Worm (Caenorhabditis elegans) whole organism, L1 larva: ENCODE data around the gene F20G2.1.

ENCODE experiments used
- C04F5.9 ChIP-seq: sonication (generic microtip); optimal IDR thresholded peaks from 2 replicates; lab custom pipeline; 2016; ENCODE audit warnings: missing genetic modification characterization, missing compliant biosample characterization
- C16A3.4 ChIP-seq: fragments of 150-350 bp; optimal IDR thresholded peaks from 2 replicates; lab custom pipeline; 2014; ENCODE audit warnings: missing biosample characterization, missing genetic modification characterization
- F16B12.6 ChIP-seq: fragments of 150-350 bp; optimal IDR thresholded peaks from 2 replicates; lab custom pipeline; 2014; ENCODE audit warnings: missing biosample characterization, missing genetic modification characterization
- Y116A8C.19 ChIP-seq: sonication (generic microtip); optimal IDR thresholded peaks from 2 replicates; lab custom pipeline; 2016; ENCODE audit warnings: missing compliant biosample characterization, missing genetic modification characterization, borderline replicate concordance
- aha-1 ChIP-seq: fragments of 150-350 bp; optimal IDR thresholded peaks from 2 replicates; lab custom pipeline; 2014; ENCODE audit warnings: missing biosample characterization, missing genetic modification characterization
- blmp-1 ChIP-seq: fragments of 150-350 bp; optimal IDR thresholded peaks from 2 replicates; lab custom pipeline; 2014; ENCODE audit warnings: missing biosample characterization, missing genetic modification characterization
- ceh-82 ChIP-seq, 3 experiments: fragments of 150-350 bp in 1 of 3; sonication (generic microtip) in 2 of 3; optimal IDR thresholded peaks; 2 replicates each; lab custom pipeline; 2014 to 2017; ENCODE audit warnings: missing biosample characterization in 3 of 3, missing genetic modification characterization in 3 of 3
- ceh-88 ChIP-seq: fragments of 200-800 bp; sonication (Bioruptor generic); IDR thresholded peaks from 2 replicates; pipeline ENCODE4 v1.3.6; 2022; ENCODE audit warnings: missing genetic modification characterization, missing compliant biosample characterization
- dpl-1 ChIP-seq, 3 experiments: fragments of 150-350 bp in 2 of 3; sonication (generic microtip) in 1 of 3; optimal IDR thresholded peaks; 2 replicates each; lab custom pipeline; 2014 to 2017; ENCODE audit warnings: missing biosample characterization in 3 of 3, missing genetic modification characterization in 3 of 3, missing genetic modification reagents in 3 of 3
- efl-1 ChIP-seq, 4 experiments: fragments of 150-350 bp; optimal IDR thresholded peaks in 3 of 4; peaks in 1 of 4; 1 replicate in 1 of 4; 2 replicates in 3 of 4; lab custom pipeline; 2014; ENCODE audit warnings: missing biosample characterization in 2 of 4, missing genetic modification characterization in 2 of 4, missing genetic modification reagents in 2 of 4
- egl-13 ChIP-seq: sonication (generic microtip); optimal IDR thresholded peaks from 2 replicates; lab custom pipeline; 2016; ENCODE audit warnings: missing genotype, missing genetic modification reagents, missing genetic modification characterization, missing compliant biosample characterization
- egl-27 ChIP-seq, 2 experiments: fragments of 150-350 bp in 1 of 2; sonication (generic microtip); optimal IDR thresholded peaks; 3 replicates each; lab custom pipeline; 2017 to 2018; ENCODE audit warnings: missing biosample characterization in 2 of 2, missing genetic modification characterization in 2 of 2, missing genetic modification reagents in 2 of 2
- elt-2 ChIP-seq: sonication (generic microtip); optimal IDR thresholded peaks from 2 replicates; lab custom pipeline; 2016; ENCODE audit warnings: missing genetic modification characterization, mild to moderate bottlenecking, inconsistent platforms, missing compliant biosample characterization, missing genetic modification reagents
- elt-3 ChIP-seq, 6 experiments: fragments of 150-350 bp in 1 of 6; sonication (generic microtip); optimal IDR thresholded peaks; 2 replicates each; lab custom pipeline; 2017 to 2018; ENCODE audit warnings: missing biosample characterization in 6 of 6, missing genetic modification characterization in 6 of 6, inconsistent platforms in 1 of 6
- ets-5 ChIP-seq: fragments of 200-800 bp; sonication (Bioruptor generic); IDR thresholded peaks from 2 replicates; pipeline ENCODE4 v1.3.6; 2022; ENCODE audit warnings: missing genetic modification characterization, missing compliant biosample characterization
- fos-1 ChIP-seq: fragments of 150-350 bp; optimal IDR thresholded peaks from 2 replicates; lab custom pipeline; 2014; ENCODE audit warnings: missing biosample characterization, missing genetic modification characterization
- hlh-17 ChIP-seq: fragments of 200-800 bp; sonication (Bioruptor generic); optimal IDR thresholded peaks from 2 replicates; lab custom pipeline; 2018; ENCODE audit warnings: missing genetic modification characterization, mild to moderate bottlenecking, missing compliant biosample characterization, moderate library complexity, borderline replicate concordance
- hpl-2 ChIP-seq: fragments of 150-350 bp; optimal IDR thresholded peaks from 2 replicates; lab custom pipeline; 2014; ENCODE audit warnings: missing biosample characterization, missing genetic modification reagents, missing genetic modification characterization
- isw-1 ChIP-seq: fragments of 200-800 bp; sonication (Bioruptor generic); IDR thresholded peaks from 2 replicates; pipeline ENCODE4 v1.3.6; 2022; ENCODE audit warnings: missing genetic modification characterization, missing compliant biosample characterization
- jun-1 ChIP-seq: fragments of 150-350 bp; optimal IDR thresholded peaks from 2 replicates; lab custom pipeline; 2014; ENCODE audit warnings: missing biosample characterization, missing genetic modification reagents, missing genetic modification characterization
- lin-13 ChIP-seq: fragments of 150-350 bp; optimal IDR thresholded peaks from 2 replicates; lab custom pipeline; 2014; ENCODE audit warnings: missing biosample characterization, missing genetic modification reagents, missing genetic modification characterization
- lin-14 ChIP-seq: fragments of 200-800 bp; sonication (Bioruptor generic); optimal IDR thresholded peaks from 2 replicates; lab custom pipeline; 2018; ENCODE audit warnings: mild to moderate bottlenecking, missing genetic modification characterization, moderate library complexity, missing compliant biosample characterization
- lin-35 ChIP-seq, 2 experiments: fragments of 150-350 bp; optimal IDR thresholded peaks; 2 replicates each; lab custom pipeline; 2014; ENCODE audit warnings: missing biosample characterization in 2 of 2, missing genetic modification characterization in 2 of 2, missing genetic modification reagents in 2 of 2
- lsy-2 ChIP-seq, 2 experiments: fragments of 150-350 bp; optimal IDR thresholded peaks; 2 replicates each; lab custom pipeline; 2014; ENCODE audit warnings: missing biosample characterization in 2 of 2, missing genetic modification characterization in 2 of 2
- mab-9 ChIP-seq: fragments of 200-800 bp; sonication (Bioruptor generic); IDR thresholded peaks from 2 replicates; pipeline ENCODE4 v1.3.6; 2022; ENCODE audit warnings: missing genetic modification reagents, missing genetic modification characterization, missing compliant biosample characterization
- mdl-1 ChIP-seq, 2 experiments: fragments of 150-350 bp; optimal IDR thresholded peaks; 2 replicates each; lab custom pipeline; 2014 to 2017; ENCODE audit warnings: missing biosample characterization in 2 of 2, missing genetic modification characterization in 2 of 2, inconsistent platforms in 1 of 2
- mep-1 ChIP-seq: fragments of 150-350 bp; optimal IDR thresholded peaks from 2 replicates; lab custom pipeline; 2014; ENCODE audit warnings: missing biosample characterization, missing genetic modification characterization
- nhr-11 ChIP-seq: fragments of 150-350 bp; optimal IDR thresholded peaks from 2 replicates; lab custom pipeline; 2014; ENCODE audit warnings: missing biosample characterization, missing genetic modification characterization
- nhr-12 ChIP-seq: sonication (generic microtip); optimal IDR thresholded peaks from 2 replicates; lab custom pipeline; 2017; ENCODE audit warnings: missing biosample characterization, missing genetic modification characterization
- nhr-19 ChIP-seq: fragments of 200-800 bp; sonication (Bioruptor generic); conservative IDR thresholded peaks from 2 replicates; pipeline ENCODE4 v1.3.6; 2022; ENCODE audit warnings: missing genetic modification characterization, missing compliant biosample characterization
- nhr-20 ChIP-seq: sonication (generic microtip); optimal IDR thresholded peaks from 2 replicates; lab custom pipeline; 2016; ENCODE audit warnings: mild to moderate bottlenecking, missing genetic modification characterization, missing compliant biosample characterization
- nhr-47 ChIP-seq: sonication (generic microtip); optimal IDR thresholded peaks from 2 replicates; lab custom pipeline; 2016; ENCODE audit warnings: mild to moderate bottlenecking, missing genetic modification characterization, moderate library complexity, missing compliant biosample characterization
- nhr-71 ChIP-seq: sonication (generic microtip); optimal IDR thresholded peaks from 2 replicates; lab custom pipeline; 2016; ENCODE audit warnings: mild to moderate bottlenecking, missing genetic modification characterization, moderate library complexity, missing compliant biosample characterization
- nhr-76 ChIP-seq: sonication (generic microtip); optimal IDR thresholded peaks from 2 replicates; lab custom pipeline; 2017; ENCODE audit warnings: missing biosample characterization, missing genetic modification characterization
- nhr-77 ChIP-seq: fragments of 150-350 bp; optimal IDR thresholded peaks from 2 replicates; lab custom pipeline; 2014; ENCODE audit warnings: missing biosample characterization, missing genetic modification characterization
- nhr-90 ChIP-seq: sonication (generic microtip); optimal IDR thresholded peaks from 2 replicates; lab custom pipeline; 2016; ENCODE audit warnings: mild to moderate bottlenecking, missing genetic modification characterization, missing compliant biosample characterization; ENCODE audit not compliant: poor library complexity
- pag-3 ChIP-seq: sonication (generic microtip); optimal IDR thresholded peaks from 2 replicates; lab custom pipeline; 2017; ENCODE audit warnings: missing genetic modification characterization, mild to moderate bottlenecking, missing compliant biosample characterization, antibody characterized with exemption, borderline replicate concordance; ENCODE audit not compliant: insufficient read depth
- pax-3 ChIP-seq: fragments of 200-800 bp; sonication (Bioruptor generic); optimal IDR thresholded peaks from 2 replicates; lab custom pipeline; 2018; ENCODE audit warnings: mild to moderate bottlenecking, missing genetic modification characterization, moderate library complexity, missing compliant biosample characterization
- pqm-1 ChIP-seq: sonication (generic microtip); optimal IDR thresholded peaks from 3 replicates; lab custom pipeline; 2017; ENCODE audit warnings: missing biosample characterization, missing genetic modification characterization
- rnt-1 ChIP-seq: sonication (generic microtip); optimal IDR thresholded peaks from 2 replicates; lab custom pipeline; 2016; ENCODE audit warnings: mild to moderate bottlenecking, missing genetic modification characterization, moderate library complexity, missing compliant biosample characterization
- snpc-4 ChIP-seq: fragments of 150-350 bp; optimal IDR thresholded peaks from 2 replicates; lab custom pipeline; 2014; ENCODE audit warnings: missing biosample characterization, missing genetic modification characterization
- snu-23 ChIP-seq: sonication (generic microtip); optimal IDR thresholded peaks from 2 replicates; lab custom pipeline; 2016; ENCODE audit warnings: missing genetic modification characterization, missing compliant biosample characterization
- sptf-1 ChIP-seq: fragments of 150-350 bp; optimal IDR thresholded peaks from 2 replicates; lab custom pipeline; 2014; ENCODE audit warnings: missing biosample characterization, missing genetic modification characterization
- sup-37 ChIP-seq: fragments of 200-800 bp; sonication (Bioruptor generic); optimal IDR thresholded peaks from 2 replicates; lab custom pipeline; 2018; ENCODE audit warnings: mild to moderate bottlenecking, missing genetic modification characterization, missing compliant biosample characterization
- tbx-2 ChIP-seq: sonication (generic microtip); optimal IDR thresholded peaks from 2 replicates; lab custom pipeline; 2016; ENCODE audit warnings: missing genetic modification characterization, missing compliant biosample characterization
- tlp-1 ChIP-seq: fragments of 150-350 bp; optimal IDR thresholded peaks from 2 replicates; lab custom pipeline; 2014; ENCODE audit warnings: missing biosample characterization, missing genetic modification characterization
- unc-86 ChIP-seq: sonication (generic microtip); optimal IDR thresholded peaks from 2 replicates; lab custom pipeline; 2016; ENCODE audit warnings: missing genetic modification characterization, missing compliant biosample characterization
- xbp-1 ChIP-seq: sonication (generic microtip); optimal IDR thresholded peaks from 2 replicates; lab custom pipeline; 2016; ENCODE audit warnings: missing genetic modification characterization, missing compliant biosample characterization
- zip-4 ChIP-seq: fragments of 200-800 bp; sonication (Bioruptor generic); optimal IDR thresholded peaks from 2 replicates; lab custom pipeline; 2018; ENCODE audit warnings: mild to moderate bottlenecking, missing genetic modification characterization, moderate library complexity, missing compliant biosample characterization
- ztf-11 ChIP-seq, 2 experiments: sonication (generic microtip); optimal IDR thresholded peaks; 2 replicates each; lab custom pipeline; 2016 to 2017; ENCODE audit warnings: missing genetic modification characterization in 2 of 2, missing biosample characterization in 1 of 2, missing compliant biosample characterization in 1 of 2

The F20G2.1 gene

DNA sequence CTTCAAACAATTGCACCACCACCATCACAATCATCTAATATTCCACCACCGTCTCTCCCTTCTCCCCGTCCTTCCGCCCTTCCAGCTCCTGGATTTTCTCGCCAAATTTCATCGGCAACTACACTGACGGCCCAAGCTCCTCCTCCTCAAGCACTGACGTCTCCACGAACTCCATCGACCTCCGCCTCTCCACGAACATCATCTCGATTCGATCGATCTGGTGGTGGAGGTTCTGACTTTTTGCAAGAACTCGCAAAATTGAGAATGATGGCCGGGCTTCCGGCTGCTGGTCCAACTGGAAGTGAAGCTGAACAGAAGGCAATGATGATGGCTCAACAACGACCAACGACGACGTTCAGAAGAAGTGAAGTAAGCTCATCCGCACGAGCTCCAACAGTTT lies 40.7 kb upstream of the F20G2.1 start:
- no peak for TF ChIP-seq pqm-1 (tag; lab: Kevin White, UChicago)

DNA sequence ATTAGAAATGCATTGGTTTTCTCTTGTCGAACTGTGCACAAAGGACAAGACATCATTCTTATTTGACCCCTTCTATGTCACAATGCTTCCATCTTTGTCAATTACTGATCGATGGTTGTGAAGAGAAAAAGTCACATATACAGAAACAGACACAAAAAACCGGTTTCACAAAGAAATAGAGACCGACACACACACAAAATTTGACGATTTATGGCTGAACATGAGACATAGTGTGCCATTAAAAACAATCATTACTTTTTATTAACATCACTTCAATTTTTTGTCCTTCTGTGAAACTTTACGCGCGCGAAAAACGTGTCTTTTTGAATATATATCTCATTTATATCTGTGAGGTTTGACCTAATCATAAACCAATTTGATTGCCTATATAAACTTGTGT lies 37.2 kb upstream of the F20G2.1 start:
- TF ChIP-seq mab-9 (GFP tag; lab: Robert Waterston, UW) (no peak), lin-35 (GFP tag; optimal IDR thresholded peaks at IDR 0.05; lab: Kevin White, UChicago) (peak in 1 of 2 experiments; percentile 57), lin-14 (GFP tag; lab: Kevin White, UChicago) (peak; percentile 82), fos-1 (no peak), ets-5 (GFP tag; lab: Robert Waterston, UW) (no peak), pqm-1 (tag; lab: Kevin White, UChicago) (no peak), egl-27 (tag; optimal IDR thresholded peaks at IDR 0.05; lab: Kevin White, UChicago) (no peak), isw-1 (no peak), nhr-47 (no peak), hpl-2 (no peak), ceh-82 (tag; optimal IDR thresholded peaks at IDR 0.05; lab: Kevin White, UChicago) (no peak), nhr-90 (tag; lab: Kevin White, UChicago) (peak; percentile 48), pag-3 (tag; lab: Kevin White, UChicago) (no peak), mep-1 (peak; percentile 37), tbx-2 (peak; percentile 20), ztf-11 (tag; optimal IDR thresholded peaks at IDR 0.05; lab: Kevin White, UChicago) (peak in 1 of 2 experiments; percentile 25), tlp-1 (no peak), nhr-76 (tag; lab: Kevin White, UChicago) (no peak), elt-2 (tag; lab: Kevin White, UChicago) (no peak), F16B12.6 (tag; lab: Kevin White, UChicago) (no peak), efl-1 (optimal IDR thresholded peaks at IDR 0.05; lab: Kevin White, UChicago) (no peak), efl-1 (GFP tag; optimal IDR thresholded peaks at IDR 0.05 in 1 of 2; lab: Kevin White, UChicago) (no peak), lsy-2 (tag; optimal IDR thresholded peaks at IDR 0.05; lab: Kevin White, UChicago) (peak in 1 of 2 experiments; percentile 58), jun-1 (tag; lab: Kevin White, UChicago) (no peak), snu-23 (GFP tag; lab: Kevin White, UChicago) (peak; percentile 75), nhr-11 (no peak), hlh-17 (GFP tag; lab: Kevin White, UChicago) (no peak), blmp-1 (tag; lab: Kevin White, UChicago) (peak; percentile 54), dpl-1 (GFP tag; optimal IDR thresholded peaks at IDR 0.05; lab: Kevin White, UChicago) (peak in 2 of 3 experiments; percentile 30 to 42), Y116A8C.19 (tag; lab: Kevin White, UChicago) (no peak), C16A3.4 (tag; lab: Kevin White, UChicago) (no peak), mdl-1 (tag; optimal IDR thresholded peaks at IDR 0.05; lab: Kevin White, UChicago) (no peak), C04F5.9 (no peak), nhr-20 (peak; percentile 63), xbp-1 (tag; lab: Kevin White, UChicago) (no peak), nhr-12 (no peak), egl-13 (no peak), nhr-71 (peak; percentile 60), rnt-1 (tag; lab: Kevin White, UChicago) (no peak), sup-37 (GFP tag; lab: Kevin White, UChicago) (no peak), pax-3 (tag; lab: Kevin White, UChicago) (no peak), snpc-4 (tag; lab: Kevin White, UChicago) (no peak), unc-86 (tag; lab: Kevin White, UChicago) (peak; percentile 4), elt-3 (tag; optimal IDR thresholded peaks at IDR 0.05; lab: Kevin White, UChicago) (peak in 2 of 6 experiments; percentile 54 to 67), aha-1 (no peak), zip-4 (GFP tag; lab: Kevin White, UChicago) (no peak), nhr-19 (GFP tag; lab: Robert Waterston, UW) (peak; percentile 41; the same call in 1 of the 2 replicates), lin-13 (GFP tag; lab: Kevin White, UChicago) (no peak), nhr-77 (tag; lab: Kevin White, UChicago) (no peak), sptf-1 (tag; lab: Kevin White, UChicago) (no peak), ceh-88 (no peak)
